Fruit fly (Drosophila melanogaster) whole organism, embryonic: ENCODE measurements around the gene Nin.

Experiments used
- Atf-2 ChIP-seq: fragments of 200-800 bp; sonication (Bioruptor generic); optimal IDR thresholded peaks from 2 replicates; lab custom pipeline; 2016; ENCODE audit warnings: missing biosample characterization, missing genetic modification characterization
- CG10147 ChIP-seq: fragments of 200-800 bp; sonication (Bioruptor generic); optimal IDR thresholded peaks from 2 replicates; lab custom pipeline; 2019; ENCODE audit warnings: missing biosample characterization, mild to moderate bottlenecking, missing genetic modification characterization, moderate library complexity
- CG10366 ChIP-seq: fragments of 200-800 bp; sonication (Bioruptor generic); IDR thresholded peaks from 2 replicates; pipeline ENCODE4 v1.3.6; 2022; ENCODE audit warnings: missing biosample characterization, missing genetic modification characterization
- CG11398 ChIP-seq: fragments of 200-800 bp; sonication (Bioruptor generic); optimal IDR thresholded peaks from 2 replicates; lab custom pipeline; 2016; ENCODE audit warnings: missing biosample characterization, missing genetic modification characterization
- CG11695 ChIP-seq: fragments of 200-800 bp; sonication (Bioruptor generic); IDR thresholded peaks from 3 replicates; pipeline ENCODE4 v1.3.6; 2022; ENCODE audit warnings: missing biosample characterization, missing genetic modification characterization
- CG12769 ChIP-seq: fragments of 200-800 bp; sonication (Bioruptor generic); optimal IDR thresholded peaks from 2 replicates; lab custom pipeline; 2019; ENCODE audit warnings: missing biosample characterization, mild to moderate bottlenecking, missing genetic modification characterization, moderate library complexity
- CG13894 ChIP-seq: fragments of 200-800 bp; sonication (Bioruptor generic); optimal IDR thresholded peaks from 3 replicates; lab custom pipeline; 2018; ENCODE audit warnings: missing biosample characterization, mild to moderate bottlenecking, missing genetic modification characterization, moderate library complexity
- CG14014 ChIP-seq: fragments of 200-800 bp; sonication (Bioruptor generic); IDR thresholded peaks from 2 replicates; pipeline ENCODE4 v1.3.6; 2022; ENCODE audit warnings: missing biosample characterization, missing genetic modification characterization
- CG14050 ChIP-seq: fragments of 200-800 bp; sonication (Bioruptor generic); IDR thresholded peaks from 3 replicates; pipeline ENCODE4 v1.3.6; 2022; ENCODE audit warnings: missing biosample characterization, missing genetic modification characterization
- CG14710 ChIP-seq: fragments of 200-800 bp; sonication (Bioruptor generic); optimal IDR thresholded peaks from 3 replicates; lab custom pipeline; 2019; ENCODE audit warnings: missing biosample characterization, mild to moderate bottlenecking, missing genetic modification characterization, moderate library complexity
- CG1647 ChIP-seq: fragments of 200-800 bp; sonication (Bioruptor generic); optimal IDR thresholded peaks from 3 replicates; lab custom pipeline; 2016; ENCODE audit warnings: missing biosample characterization, missing genetic modification characterization
- CG18619 ChIP-seq: fragments of 200-800 bp; sonication (Bioruptor generic); optimal IDR thresholded peaks from 3 replicates; lab custom pipeline; 2017; ENCODE audit warnings: missing biosample characterization, mild to moderate bottlenecking, missing genetic modification characterization
- CG2116 ChIP-seq: fragments of 200-800 bp; sonication (Bioruptor generic); optimal IDR thresholded peaks from 3 replicates; lab custom pipeline; 2018; ENCODE audit warnings: missing biosample characterization, mild to moderate bottlenecking, missing genetic modification characterization
- CG30431 ChIP-seq: fragments of 200-800 bp; sonication (Bioruptor generic); optimal IDR thresholded peaks from 2 replicates; lab custom pipeline; 2017; ENCODE audit warnings: missing biosample characterization, missing genetic modification characterization
- CG3065 ChIP-seq: fragments of 200-800 bp; sonication (Bioruptor generic); optimal IDR thresholded peaks from 2 replicates; lab custom pipeline; 2016; ENCODE audit warnings: missing biosample characterization, missing genetic modification characterization
- CG31224 ChIP-seq: fragments of 200-800 bp; sonication (Bioruptor generic); IDR thresholded peaks from 2 replicates; pipeline ENCODE4 v1.3.6; 2022; ENCODE audit warnings: missing biosample characterization, missing genetic modification characterization
- CG5180 ChIP-seq: fragments of 200-800 bp; sonication (Bioruptor generic); optimal IDR thresholded peaks from 3 replicates; lab custom pipeline; 2017; ENCODE audit warnings: missing biosample characterization, missing genetic modification characterization, mild to moderate bottlenecking, moderate library complexity, missing genetic modification reagents
- CG6175 ChIP-seq: fragments of 200-800 bp; sonication (Bioruptor generic); IDR thresholded peaks from 3 replicates; pipeline ENCODE4 v1.3.6; 2022; ENCODE audit warnings: missing biosample characterization, missing genetic modification characterization
- CG7928 ChIP-seq: fragments of 200-800 bp; sonication (Bioruptor generic); optimal IDR thresholded peaks from 2 replicates; lab custom pipeline; 2017; ENCODE audit warnings: missing biosample characterization, mild to moderate bottlenecking, missing genetic modification characterization
- CG9609 ChIP-seq: fragments of 200-800 bp; sonication (Bioruptor generic); optimal IDR thresholded peaks from 3 replicates; lab custom pipeline; 2016; ENCODE audit warnings: missing biosample characterization, missing genetic modification characterization
- CTCF ChIP-seq: fragments of 200-800 bp; sonication (Bioruptor generic); optimal IDR thresholded peaks from 2 replicates; lab custom pipeline; 2017; ENCODE audit warnings: missing biosample characterization, mild to moderate bottlenecking, missing genetic modification characterization, moderate library complexity
- D ChIP-seq, 2 experiments: fragments of 200-800 bp in 1 of 2; fragments of >200 bp in 1 of 2; sonication (Bioruptor generic) in 1 of 2; optimal IDR thresholded peaks; 2 replicates in 1 of 2; 3 replicates in 1 of 2; lab custom pipeline; 2017; ENCODE audit warnings: mild to moderate bottlenecking in 1 of 2, missing biosample characterization in 1 of 2, missing genetic modification characterization in 1 of 2, missing genetic modification reagents in 1 of 2
- Dll ChIP-seq: fragments of 200-800 bp; sonication (Bioruptor generic); IDR thresholded peaks from 4 replicates; pipeline ENCODE4 v1.3.6; 2022; ENCODE audit warnings: missing biosample characterization, missing genetic modification characterization; ENCODE audit not compliant: partially characterized antibody
- E2f2 ChIP-seq: fragments of 200-800 bp; sonication (Bioruptor generic); IDR thresholded peaks from 2 replicates; pipeline ENCODE4 v1.3.6; 2022; ENCODE audit warnings: missing biosample characterization, missing genetic modification characterization
- Max ChIP-seq: fragments of 200-800 bp; sonication (Bioruptor generic); optimal IDR thresholded peaks from 2 replicates; lab custom pipeline; 2016; ENCODE audit warnings: missing biosample characterization, mild to moderate bottlenecking, missing genetic modification characterization
- Mrtf ChIP-seq: fragments of 200-800 bp; sonication (Bioruptor generic); IDR thresholded peaks from 3 replicates; pipeline ENCODE4 v1.3.6; 2022; ENCODE audit warnings: missing biosample characterization, missing genetic modification characterization
- PHDP ChIP-seq: fragments of 200-800 bp; sonication (Bioruptor generic); optimal IDR thresholded peaks from 3 replicates; lab custom pipeline; 2018; ENCODE audit warnings: missing biosample characterization, mild to moderate bottlenecking, missing genetic modification characterization, moderate library complexity
- Six4 ChIP-seq: fragments of 200-800 bp; sonication (Bioruptor generic); optimal IDR thresholded peaks from 2 replicates; lab custom pipeline; 2016; ENCODE audit warnings: missing biosample characterization, missing genetic modification characterization
- Sox102F ChIP-seq: fragments of 200-800 bp; sonication (Bioruptor generic); optimal IDR thresholded peaks from 2 replicates; lab custom pipeline; 2018; ENCODE audit warnings: missing biosample characterization, mild to moderate bottlenecking, missing genetic modification characterization, moderate library complexity
- abd-A ChIP-seq: fragments of 200-800 bp; sonication (Bioruptor generic); optimal IDR thresholded peaks from 3 replicates; lab custom pipeline; 2019; ENCODE audit warnings: missing biosample characterization, mild to moderate bottlenecking, missing genetic modification characterization, moderate library complexity
- ato ChIP-seq: fragments of 200-800 bp; sonication (Bioruptor generic); IDR thresholded peaks from 2 replicates; pipeline ENCODE4 v1.3.6; 2022; ENCODE audit warnings: missing biosample characterization, missing genetic modification characterization; ENCODE audit not compliant: partially characterized antibody
- az2 ChIP-seq: fragments of 200-800 bp; sonication (Bioruptor generic); optimal IDR thresholded peaks from 3 replicates; lab custom pipeline; 2016; ENCODE audit warnings: missing biosample characterization, missing genetic modification characterization
- bcd ChIP-seq: fragments of 200-800 bp; sonication (Bioruptor generic); optimal IDR thresholded peaks from 2 replicates; lab custom pipeline; 2017; ENCODE audit warnings: missing biosample characterization, mild to moderate bottlenecking, missing genetic modification characterization
- chn ChIP-seq: fragments of 200-800 bp; sonication (Bioruptor generic); optimal IDR thresholded peaks from 2 replicates; lab custom pipeline; 2016; ENCODE audit warnings: missing biosample characterization, missing genetic modification characterization
- dm ChIP-seq: fragments of 200-800 bp; sonication (Bioruptor generic); optimal IDR thresholded peaks from 3 replicates; lab custom pipeline; 2016; ENCODE audit warnings: missing biosample characterization, missing genetic modification characterization
- dmrt11E ChIP-seq: fragments of 200-800 bp; sonication (Bioruptor generic); optimal IDR thresholded peaks from 3 replicates; lab custom pipeline; 2018; ENCODE audit warnings: missing biosample characterization, mild to moderate bottlenecking, missing genetic modification characterization, moderate library complexity
- emc ChIP-seq: fragments of 200-800 bp; sonication (Bioruptor generic); optimal IDR thresholded peaks from 2 replicates; lab custom pipeline; 2016; ENCODE audit warnings: missing biosample characterization, missing genetic modification characterization
- gsb ChIP-seq: fragments of 200-800 bp; sonication (Bioruptor generic); IDR thresholded peaks from 2 replicates; pipeline ENCODE4 v1.3.6; 2022; ENCODE audit warnings: missing biosample characterization, missing genetic modification characterization
- h ChIP-seq: fragments of >200 bp; optimal IDR thresholded peaks from 2 replicates; lab custom pipeline; 2017
- hkb ChIP-seq, 2 experiments: fragments of 200-800 bp in 1 of 2; fragments of >200 bp in 1 of 2; sonication (Bioruptor generic) in 1 of 2; IDR thresholded peaks in 1 of 2; optimal IDR thresholded peaks in 1 of 2; 2 replicates each; pipeline versions ENCODE4 v1.3.6 to Lab custom; 2017 to 2022; ENCODE audit warnings: missing biosample characterization in 1 of 2, missing genetic modification characterization in 1 of 2
- lab ChIP-seq: fragments of 200-800 bp; sonication (Bioruptor generic); optimal IDR thresholded peaks from 3 replicates; lab custom pipeline; 2017; ENCODE audit warnings: missing biosample characterization, missing genetic modification characterization, mild to moderate bottlenecking, moderate library complexity, missing genetic modification reagents
- lmd ChIP-seq: fragments of 200-800 bp; sonication (Bioruptor generic); IDR thresholded peaks from 2 replicates; pipeline ENCODE4 v1.3.6; 2022; ENCODE audit warnings: missing biosample characterization, missing genetic modification characterization
- lov ChIP-seq, 2 experiments: fragments of 200-800 bp in 1 of 2; fragments of >200 bp in 1 of 2; sonication (Bioruptor generic) in 1 of 2; IDR thresholded peaks in 1 of 2; optimal IDR thresholded peaks in 1 of 2; 2 replicates in 1 of 2; 3 replicates in 1 of 2; pipeline versions ENCODE4 v1.3.6 to Lab custom; 2017 to 2022; ENCODE audit warnings: missing biosample characterization in 1 of 2, missing genetic modification characterization in 1 of 2
- mld ChIP-seq: fragments of 200-800 bp; sonication (Bioruptor generic); IDR thresholded peaks from 3 replicates; pipeline ENCODE4 v1.3.6; 2022; ENCODE audit warnings: missing biosample characterization, missing genetic modification characterization; ENCODE audit not compliant: partially characterized antibody
- psq ChIP-seq: fragments of 200-800 bp; sonication (Bioruptor generic); optimal IDR thresholded peaks from 2 replicates; lab custom pipeline; 2017; ENCODE audit warnings: missing biosample characterization, missing genetic modification characterization
- row ChIP-seq: fragments of 200-800 bp; sonication (Bioruptor generic); IDR thresholded peaks from 3 replicates; pipeline ENCODE4 v1.3.6; 2022; ENCODE audit warnings: missing biosample characterization, missing genetic modification characterization
- sob ChIP-seq: fragments of 200-800 bp; sonication (Bioruptor generic); IDR thresholded peaks from 2 replicates; pipeline ENCODE4 v1.3.6; 2022; ENCODE audit warnings: missing biosample characterization, missing genetic modification characterization
- tin ChIP-seq: fragments of 200-800 bp; sonication (Bioruptor generic); optimal IDR thresholded peaks from 3 replicates; lab custom pipeline; 2016; ENCODE audit warnings: missing biosample characterization, missing genetic modification characterization
- unc-4 ChIP-seq: fragments of 200-800 bp; sonication (Bioruptor generic); IDR thresholded peaks from 2 replicates; pipeline ENCODE4 v1.3.6; 2022; ENCODE audit warnings: missing biosample characterization, missing genetic modification characterization; ENCODE audit not compliant: partially characterized antibody

Nin gene

DNA sequence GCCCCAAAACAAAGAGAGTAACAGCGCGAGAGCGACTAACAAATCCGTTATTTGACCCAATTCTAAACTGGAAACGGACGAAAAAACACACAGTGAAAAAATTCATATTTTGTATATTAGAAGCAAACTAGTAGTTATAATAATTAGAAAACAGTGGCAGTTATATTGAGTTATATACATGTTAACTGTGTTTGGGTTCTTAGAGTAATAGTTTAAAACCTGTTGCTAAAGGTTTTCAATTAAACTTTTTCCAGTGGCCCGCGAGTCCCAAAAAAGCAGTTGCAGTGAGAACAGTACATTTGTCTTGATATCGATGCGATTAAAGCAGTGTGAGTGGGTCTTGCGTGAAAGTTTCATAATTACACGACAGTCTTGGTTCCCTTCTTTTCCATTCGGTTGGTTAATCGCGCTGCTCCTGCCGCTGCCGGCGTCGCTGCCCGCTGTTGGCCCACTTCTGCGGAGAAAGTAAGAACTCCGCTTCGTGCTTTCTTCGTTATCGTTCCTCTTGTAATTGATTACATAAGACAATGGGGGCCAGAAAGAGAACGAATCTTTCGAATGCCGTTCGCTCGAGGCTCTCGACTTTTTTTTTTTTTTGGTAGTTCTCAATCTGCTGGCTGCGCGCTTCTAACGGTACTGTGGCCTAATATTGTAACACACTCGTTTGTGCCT lies 19.1 kb upstream of the Nin start (continued):
- TF ChIP-seq CG14710 (tag; lab: Kevin White, UChicago) = peak; percentile 49
- TF ChIP-seq abd-A (tag; lab: Kevin White, UChicago) = no peak
- peak; percentile 15 for TF ChIP-seq Atf-2 (GFP tag; lab: Kevin White, UChicago)
- peak; percentile 23; the same call in 1 of the 2 replicates for TF ChIP-seq CG10366 (GFP tag; lab: Robert Waterston, UW)
- TF ChIP-seq PHDP (tag; lab: Kevin White, UChicago) = peak; percentile 59
- no peak for TF ChIP-seq tin (GFP tag; lab: Kevin White, UChicago)
- TF ChIP-seq CG1647 (GFP tag; lab: Kevin White, UChicago) = no peak
- TF ChIP-seq CG14050 (GFP tag; lab: Robert Waterston, UW) = no peak
- no peak for TF ChIP-seq ato (GFP tag; lab: Robert Waterston, UW)
- no peak for TF ChIP-seq unc-4
- TF ChIP-seq Max (GFP tag; lab: Kevin White, UChicago) = no peak
- no peak for TF ChIP-seq psq (GFP tag; lab: Kevin White, UChicago)
- TF ChIP-seq bcd (GFP tag; lab: Kevin White, UChicago) = no peak
- TF ChIP-seq CG10147 = no peak
- no peak for TF ChIP-seq lmd
- TF ChIP-seq mld = 0 out of 3 replicates have a peak, but pooled peaks have one; percentile 17
- TF ChIP-seq CG14014 = no peak
- no peak for TF ChIP-seq CTCF (GFP tag; lab: Kevin White, UChicago)
- no peak for TF ChIP-seq CG6175 (GFP tag; lab: Robert Waterston, UW)
- peak; percentile 30 for TF ChIP-seq Sox102F (GFP tag; lab: Kevin White, UChicago)
- peak; percentile 62 for TF ChIP-seq dmrt11E (tag; lab: Kevin White, UChicago)
- TF ChIP-seq D (optimal IDR thresholded peaks at IDR 0.05; lab: Kevin White, UChicago) = no peak
- peak; percentile 54 for TF ChIP-seq D (GFP tag; optimal IDR thresholded peaks at IDR 0.05; lab: Kevin White, UChicago)
- TF ChIP-seq gsb (GFP tag; lab: Robert Waterston, UW) = no peak
- peak; percentile 44 for TF ChIP-seq chn (GFP tag; lab: Kevin White, UChicago)
- TF ChIP-seq Dll (GFP tag; lab: Robert Waterston, UW) = no peak
- TF ChIP-seq CG31224 = no peak
- TF ChIP-seq CG13894 (tag; lab: Kevin White, UChicago) = no peak
- TF ChIP-seq az2 (GFP tag; lab: Kevin White, UChicago) = peak; percentile 28
- no peak for TF ChIP-seq Mrtf (GFP tag; lab: Robert Waterston, UW)
- no peak for TF ChIP-seq dm (GFP tag; lab: Kevin White, UChicago)
- no peak for TF ChIP-seq CG3065
- TF ChIP-seq h (lab: Kevin White, UChicago) = no peak
- TF ChIP-seq Six4 (GFP tag; lab: Kevin White, UChicago) = no peak
- no peak for TF ChIP-seq CG5180 (GFP tag; lab: Kevin White, UChicago)
- peak; percentile 36; the same call in 2 of the 3 replicates for TF ChIP-seq CG11695 (GFP tag; lab: Robert Waterston, UW)
- peak; percentile 38 for TF ChIP-seq lab (GFP tag; lab: Kevin White, UChicago)
- no peak for TF ChIP-seq CG11398 (GFP tag; lab: Kevin White, UChicago)
- TF ChIP-seq CG12769 (tag; lab: Kevin White, UChicago) = peak; percentile 18
- TF ChIP-seq hkb (optimal IDR thresholded peaks at IDR 0.05; lab: Kevin White, UChicago) = no peak
- TF ChIP-seq hkb (GFP tag; IDR thresholded peaks at IDR 0.05; lab: Robert Waterston, UW) = 0 out of 2 replicates have a peak, but pooled peaks have one; percentile 33
- no peak for TF ChIP-seq CG2116 (GFP tag; lab: Kevin White, UChicago)
- no peak for TF ChIP-seq emc
- TF ChIP-seq CG9609 (GFP tag; lab: Kevin White, UChicago) = no peak
- TF ChIP-seq row (GFP tag; lab: Robert Waterston, UW) = peak; percentile 66
- TF ChIP-seq lov (optimal IDR thresholded peaks at IDR 0.05; lab: Kevin White, UChicago) = no peak
- 0 out of 3 replicates have a peak, but pooled peaks have one; percentile 56 for TF ChIP-seq lov (GFP tag; IDR thresholded peaks at IDR 0.05; lab: Robert Waterston, UW)
- no peak for TF ChIP-seq CG30431
- TF ChIP-seq CG18619 (GFP tag; lab: Kevin White, UChicago) = no peak
- TF ChIP-seq sob (GFP tag; lab: Robert Waterston, UW) = peak; percentile 29; the same call in 1 of the 2 replicates
- TF ChIP-seq CG7928 (GFP tag; lab: Kevin White, UChicago) = no peak
- peak; percentile 21; the same call in 1 of the 2 replicates for TF ChIP-seq E2f2 (GFP tag; lab: Robert Waterston, UW)
